Fruit fly (Drosophila melanogaster): Measurements from ENCODE around the gene CG6974.

CG6974 gene

dm6 chr3R:15112232-15112631 lies 33.1 kb upstream of the CG6974 start:
- TF ChIP-seq jumu (GFP tag; optimal IDR thresholded peaks at IDR 0.05) (no peak), nom (GFP tag; optimal IDR thresholded peaks at IDR 0.05) (peak; percentile 71), Drgx (GFP tag; IDR thresholded peaks at IDR 0.05) (peak; percentile 28; the same call in 1 of the 2 replicates)

dm6 chr3R:15110135-15110534 lies 31.1 kb upstream of the CG6974 start:
- peak; percentile 1 for TF ChIP-seq CG1603 (tag; optimal IDR thresholded peaks at IDR 0.05)
- no peak for TF ChIP-seq Opbp (GFP tag; IDR thresholded peaks at IDR 0.05; ENCODE audit: partially characterized antibody)
- TF ChIP-seq klu (GFP tag; IDR thresholded peaks at IDR 0.05): no peak
- no peak for TF ChIP-seq en (GFP tag; optimal IDR thresholded peaks at IDR 0.05)
- no peak for TF ChIP-seq CG7271 (tag; optimal IDR thresholded peaks at IDR 0.05)
- TF ChIP-seq CG11504 (tag; optimal IDR thresholded peaks at IDR 0.05): peak; percentile 23
- no peak for TF ChIP-seq corto (GFP tag; optimal IDR thresholded peaks at IDR 0.05)
- no peak for TF ChIP-seq C15 (GFP tag; IDR thresholded peaks at IDR 0.05)
- peak; percentile 7 for TF ChIP-seq gem (tag; optimal IDR thresholded peaks at IDR 0.05)
- TF ChIP-seq Antp (GFP tag; optimal IDR thresholded peaks at IDR 0.05): no peak
- TF ChIP-seq bsh (GFP tag; optimal IDR thresholded peaks at IDR 0.05): peak in 1 of 2 experiments; percentile 10
- TF ChIP-seq h (optimal IDR thresholded peaks at IDR 0.05): no peak
- no peak for TF ChIP-seq CG4404 (GFP tag; IDR thresholded peaks at IDR 0.05)
- peak; percentile 47 for TF ChIP-seq Med (GFP tag)
- TF ChIP-seq grau (tag; optimal IDR thresholded peaks at IDR 0.05): peak; percentile 59
- no peak; the same call in 1 of the 2 replicates for TF ChIP-seq CG17612 (GFP tag; IDR thresholded peaks at IDR 0.05)
- no peak for TF ChIP-seq Sry-δ (GFP tag; optimal IDR thresholded peaks at IDR 0.05)
- TF ChIP-seq usp (GFP tag; optimal IDR thresholded peaks at IDR 0.05): no peak
- no peak for TF ChIP-seq CG8478 (optimal IDR thresholded peaks at IDR 0.05)
- TF ChIP-seq dmrt11E (tag; optimal IDR thresholded peaks at IDR 0.05): peak; percentile 14
- TF ChIP-seq ewg (GFP tag; optimal IDR thresholded peaks at IDR 0.05): no peak
- TF ChIP-seq sisA (GFP tag; IDR thresholded peaks at IDR 0.05): peak; percentile 20; the same call in 1 of the 2 replicates
- TF ChIP-seq ham (GFP tag; IDR thresholded peaks at IDR 0.05): no peak
- TF ChIP-seq Sox102F (GFP tag; optimal IDR thresholded peaks at IDR 0.05): peak; percentile 15
- peak; percentile 11 for TF ChIP-seq Ets65A (GFP tag)
- no peak for TF ChIP-seq CG11456 (GFP tag; IDR thresholded peaks at IDR 0.05)
- peak; percentile 6 for TF ChIP-seq CG18599 (GFP tag; optimal IDR thresholded peaks at IDR 0.05)
- TF ChIP-seq Hsf (GFP tag; optimal IDR thresholded peaks at IDR 0.05): no peak
- TF ChIP-seq Abd-B (GFP tag; optimal IDR thresholded peaks at IDR 0.05): no peak
- no peak for TF ChIP-seq Atf-2 (GFP tag; optimal IDR thresholded peaks at IDR 0.05)
- peak; percentile 52; the same call in 1 of the 2 replicates for TF ChIP-seq Drgx (GFP tag; IDR thresholded peaks at IDR 0.05)
- TF ChIP-seq sens (GFP tag): peak; percentile 72
- no peak for TF ChIP-seq CG34224 (GFP tag; IDR thresholded peaks at IDR 0.05; ENCODE audit: partially characterized antibody)
- TF ChIP-seq CG10979 (tag; optimal IDR thresholded peaks at IDR 0.05): no peak
- TF ChIP-seq CG14441 (GFP tag; IDR thresholded peaks at IDR 0.05): 0 out of 2 replicates have a peak, but pooled peaks have one; percentile 27
- no peak for TF ChIP-seq B-H2 (GFP tag; optimal IDR thresholded peaks at IDR 0.05)
- TF ChIP-seq Meics (GFP tag; optimal IDR thresholded peaks at IDR 0.05): no peak
- no peak for TF ChIP-seq CoRest (tag; optimal IDR thresholded peaks at IDR 0.05)
- TF ChIP-seq gfzf (GFP tag; optimal IDR thresholded peaks at IDR 0.05): no peak
- TF ChIP-seq bab2 (GFP tag; optimal IDR thresholded peaks at IDR 0.05): no peak
- TF ChIP-seq Gug (GFP tag; IDR thresholded peaks at IDR 0.05): no peak
- peak; percentile 36; the same call in 1 of the 3 replicates for TF ChIP-seq row (GFP tag; IDR thresholded peaks at IDR 0.05)
- TF ChIP-seq CG16815 (GFP tag; optimal IDR thresholded peaks at IDR 0.05): no peak
- TF ChIP-seq Neu2 (GFP tag; optimal IDR thresholded peaks at IDR 0.05; ENCODE audit: borderline replicate concordance): no peak
- 0 out of 4 replicates have a peak, but pooled peaks have one; percentile 35 for TF ChIP-seq chinmo (GFP tag; IDR thresholded peaks at IDR 0.05; ENCODE audit: partially characterized antibody)
- no peak for TF ChIP-seq CG8765 (GFP tag; IDR thresholded peaks at IDR 0.05)
- 0 out of 2 replicates have a peak, but pooled peaks have one; percentile 28 for TF ChIP-seq slbo (GFP tag; IDR thresholded peaks at IDR 0.05)
- no peak for TF ChIP-seq MBD-R2 (GFP tag; IDR thresholded peaks at IDR 0.05)

Measured in whole organism, embryonic.